Fruit fly (Drosophila melanogaster) whole organism, pupa: Measurements from ENCODE around the gene CG32022.

Experiments
- CG10348 ChIP-seq: fragments of 200-800 bp; sonication (Bioruptor generic); IDR thresholded peaks from 2 replicates; pipeline ENCODE4 v1.3.6; 2022; ENCODE audit warnings: missing biosample characterization, missing genetic modification characterization
- CG14655 ChIP-seq: fragments of 200-800 bp; sonication (Bioruptor generic); optimal IDR thresholded peaks from 3 replicates; lab custom pipeline; 2017; ENCODE audit warnings: mild to moderate bottlenecking, missing biosample characterization, missing genetic modification reagents, missing genetic modification characterization
- CG15710 ChIP-seq: fragments of 200-800 bp; sonication (Bioruptor generic); optimal IDR thresholded peaks from 2 replicates; lab custom pipeline; 2018; ENCODE audit warnings: missing biosample characterization, mild to moderate bottlenecking, missing genetic modification characterization, moderate library complexity
- CG34367 ChIP-seq: fragments of 200-800 bp; sonication (Bioruptor generic); optimal IDR thresholded peaks from 2 replicates; lab custom pipeline; 2018; ENCODE audit warnings: missing biosample characterization, mild to moderate bottlenecking, missing genetic modification characterization
- D1 ChIP-seq: fragments of 200-800 bp; sonication (Bioruptor generic); optimal IDR thresholded peaks from 2 replicates; lab custom pipeline; 2018; ENCODE audit warnings: missing biosample characterization, mild to moderate bottlenecking, missing genetic modification characterization, moderate library complexity
- rn ChIP-seq: fragments of 200-800 bp; sonication (Bioruptor generic); IDR thresholded peaks from 2 replicates; pipeline ENCODE4 v1.3.6; 2022; ENCODE audit warnings: missing biosample characterization, missing genetic modification characterization

dm6 chr3L:8701697-8702349 lies 19.2 kb downstream of the CG32022 start:
- TF ChIP-seq CG14655 (GFP tag; lab: Kevin White, UChicago) (peak; percentile 12), rn (GFP tag; lab: Robert Waterston, UW) (no peak), D1 (tag; lab: Kevin White, UChicago) (peak; percentile 80), CG15710 (tag; lab: Kevin White, UChicago) (peak; percentile 88), CG10348 (GFP tag; lab: Robert Waterston, UW) (no peak), CG34367 (tag; lab: Kevin White, UChicago) (peak; percentile 58)
